Worm (Caenorhabditis elegans) whole organism, L2 larva: ENCODE data around the gene Y51H7C.13.

Experiments used
- R02D3.7 ChIP-seq: fragments of 150-350 bp; optimal IDR thresholded peaks from 2 replicates; lab custom pipeline; 2014; ENCODE audit warnings: missing biosample characterization, missing genetic modification characterization
- nhr-11 ChIP-seq: fragments of 150-350 bp; optimal IDR thresholded peaks from 2 replicates; lab custom pipeline; 2014; ENCODE audit warnings: missing biosample characterization, missing genetic modification characterization

ce11 chrII:1474807-1475206, 8.5 kb upstream of the Y51H7C.13 start:
- TF ChIP-seq R02D3.7 (tag; lab: Kevin White, UChicago) (no peak), nhr-11 (tag; lab: Kevin White, UChicago) (no peak)
